Fruit fly (Drosophila melanogaster) whole organism, wandering third instar larva: ENCODE data around the gene RpL8.

Experiments
- CG9705 ChIP-seq: fragments of 200-800 bp; sonication (Bioruptor generic); optimal IDR thresholded peaks from 2 replicates; lab custom pipeline; 2018; ENCODE audit warnings: missing biosample characterization, mild to moderate bottlenecking, missing genetic modification characterization
- CrebA ChIP-seq: fragments of 200-800 bp; sonication (Bioruptor generic); optimal IDR thresholded peaks from 2 replicates; lab custom pipeline; 2016; ENCODE audit warnings: missing biosample characterization, mild to moderate bottlenecking, missing genetic modification characterization, borderline replicate concordance
- Hr78 ChIP-seq: fragments of >200 bp; optimal IDR thresholded peaks from 2 replicates; lab custom pipeline; 2017; ENCODE audit warnings: missing biosample characterization, missing genetic modification characterization
- OdsH ChIP-seq: fragments of 200-800 bp; sonication (Bioruptor generic); optimal IDR thresholded peaks from 2 replicates; lab custom pipeline; 2016; ENCODE audit warnings: missing biosample characterization, mild to moderate bottlenecking, missing genetic modification characterization
- Vsx2 ChIP-seq: fragments of 200-300, 225-300 bp; sonication (Bioruptor generic); optimal IDR thresholded peaks from 2 replicates; lab custom pipeline; 2018; ENCODE audit warnings: missing biosample characterization, missing genetic modification characterization; ENCODE audit not compliant: partially characterized antibody
- ey ChIP-seq: fragments of 200-800 bp; sonication (Bioruptor generic); optimal IDR thresholded peaks from 2 replicates; lab custom pipeline; 2016; ENCODE audit warnings: missing biosample characterization, missing genetic modification characterization
- h ChIP-seq: fragments of 200-800 bp; sonication (Bioruptor generic); optimal IDR thresholded peaks from 3 replicates; lab custom pipeline; 2016; ENCODE audit warnings: missing biosample characterization, mild to moderate bottlenecking, missing genetic modification characterization
- lola ChIP-seq: fragments of >200 bp; optimal IDR thresholded peaks from 2 replicates; lab custom pipeline; 2017; ENCODE audit warnings: missing biosample characterization, missing genetic modification characterization
- pan ChIP-seq: fragments of >200 bp; optimal IDR thresholded peaks from 2 replicates; lab custom pipeline; 2017

dm6 chr3L:2568274-2568673, 19.0 kb upstream of the RpL8 start:
- TF ChIP-seq OdsH (no peak), Hr78 (GFP tag; lab: Kevin White, UChicago) (no peak), lola (GFP tag; lab: Kevin White, UChicago) (no peak), pan (lab: Kevin White, UChicago) (no peak), Vsx2 (GFP tag; lab: Kevin White, UChicago) (no peak), h (no peak), CrebA (no peak), CG9705 (no peak), ey (GFP tag; lab: Kevin White, UChicago) (no peak)
